Fruit fly (Drosophila melanogaster): ENCODE data around the gene Tsp86D.

Gene Tsp86D

dm6 chr3R:10875515-10876434, 7.3 kb downstream of the Tsp86D start, which contains the start of gene Sodh2 (continued):
- TF ChIP-seq HLH4C (GFP tag; IDR thresholded peaks at IDR 0.05; ENCODE audit: partially characterized antibody) (no peak), Taf1 (GFP tag; IDR thresholded peaks at IDR 0.05) (peak; percentile 64; the same call in 1 of the 2 replicates), MBD-R2 (GFP tag; IDR thresholded peaks at IDR 0.05) (peak; percentile 47; the same call in 1 of the 2 replicates), twi (tag; optimal IDR thresholded peaks at IDR 0.05) (peak; percentile 5), Jarid2 (GFP tag; optimal IDR thresholded peaks at IDR 0.05) (peak; percentile 36), gcm2 (GFP tag; optimal IDR thresholded peaks at IDR 0.05) (no peak), mld (GFP tag; IDR thresholded peaks at IDR 0.05; ENCODE audit: partially characterized antibody) (no peak), gce (GFP tag; IDR thresholded peaks at IDR 0.05) (peak; percentile 42; the same call in 1 of the 3 replicates), YL-1 (GFP tag; optimal IDR thresholded peaks at IDR 0.05) (peak; percentile 75), tgo (GFP tag; IDR thresholded peaks at IDR 0.05) (peak; percentile 54; the same call in 1 of the 3 replicates), CG8359 (GFP tag; optimal IDR thresholded peaks at IDR 0.05; ENCODE audit: borderline replicate concordance) (peak; percentile 40), Hmr (GFP tag; optimal IDR thresholded peaks at IDR 0.05) (peak; percentile 94), Sox102F (GFP tag; optimal IDR thresholded peaks at IDR 0.05) (peak; percentile 69), Stat92E (GFP tag; optimal IDR thresholded peaks at IDR 0.05) (no peak), Oaz (GFP tag; IDR thresholded peaks at IDR 0.05) (0 out of 2 replicates have a peak, but pooled peaks have one; percentile 25), Doc3 (GFP tag; IDR thresholded peaks at IDR 0.05; ENCODE audit: partially characterized antibody) (no peak), pum (GFP tag; optimal IDR thresholded peaks at IDR 0.05) (peak; percentile 22), Vsx1 (GFP tag; optimal IDR thresholded peaks at IDR 0.05) (peak; percentile 72), CG17359 (tag; optimal IDR thresholded peaks at IDR 0.05) (peak; percentile 59), CG18262 (tag; optimal IDR thresholded peaks at IDR 0.05) (peak; percentile 81), HmgZ (tag; optimal IDR thresholded peaks at IDR 0.05) (peak; percentile 69), Bteb2 (GFP tag; optimal IDR thresholded peaks at IDR 0.05) (peak; percentile 64), Lpt (GFP tag; optimal IDR thresholded peaks at IDR 0.05) (no peak), CG4404 (GFP tag; IDR thresholded peaks at IDR 0.05) (peak; percentile 37; the same call in 1 of the 2 replicates), psq (GFP tag; optimal IDR thresholded peaks at IDR 0.05) (no peak), tap (tag; optimal IDR thresholded peaks at IDR 0.05) (peak; percentile 79), schlank (tag; optimal IDR thresholded peaks at IDR 0.05) (peak; percentile 86), chinmo (GFP tag; IDR thresholded peaks at IDR 0.05; ENCODE audit: partially characterized antibody) (peak; percentile 73; the same call in 1 of the 4 replicates), ken (GFP tag; IDR thresholded peaks at IDR 0.05) (peak; percentile 73), Atf6 (GFP tag; IDR thresholded peaks at IDR 0.05) (peak; percentile 78), ems (GFP tag; optimal IDR thresholded peaks at IDR 0.05) (peak; percentile 12), fd96Cb (tag; optimal IDR thresholded peaks at IDR 0.05) (peak; percentile 39), CG6791 (GFP tag; IDR thresholded peaks at IDR 0.05; ENCODE audit: partially characterized antibody) (no peak), odd (GFP tag; optimal IDR thresholded peaks at IDR 0.05) (peak; percentile 85), phol (tag; optimal IDR thresholded peaks at IDR 0.05) (peak; percentile 59), CG13894 (tag; optimal IDR thresholded peaks at IDR 0.05) (peak; percentile 72), Ada2b (GFP tag; IDR thresholded peaks at IDR 0.05) (peak; percentile 70), sens-2 (GFP tag; IDR thresholded peaks at IDR 0.05) (no peak), CG32532 (GFP tag; IDR thresholded peaks at IDR 0.05) (peak; percentile 88), NC2β (GFP tag; optimal IDR thresholded peaks at IDR 0.05) (no peak), ato (GFP tag; IDR thresholded peaks at IDR 0.05; ENCODE audit: partially characterized antibody) (no peak), ttk (GFP tag; IDR thresholded peaks at IDR 0.05) (no peak), BtbVII (GFP tag; optimal IDR thresholded peaks at IDR 0.05) (peak; percentile 93), CG7987 (GFP tag; optimal IDR thresholded peaks at IDR 0.05) (peak; percentile 91), CG1233 (GFP tag; optimal IDR thresholded peaks at IDR 0.05) (peak; percentile 83), CG14667 (GFP tag; IDR thresholded peaks at IDR 0.05) (peak; percentile 53), Eip74EF (GFP tag; optimal IDR thresholded peaks at IDR 0.05) (peak in 1 of 2 experiments; percentile 81)

Measured in whole organism, embryonic.